Worm (Caenorhabditis elegans) whole organism, L4/young adult: Measurements from ENCODE around the gene git-1.

Experiments
- dao-5 ChIP-seq: sonication (generic microtip); optimal IDR thresholded peaks from 2 replicates; lab custom pipeline; 2016; ENCODE audit warnings: missing genotype, missing genetic modification characterization, moderate library complexity, missing compliant biosample characterization
- him-1 ChIP-seq: sonication (generic microtip); optimal IDR thresholded peaks from 2 replicates; lab custom pipeline; 2016; ENCODE audit warnings: missing genotype, missing genetic modification reagents, missing genetic modification characterization, missing compliant biosample characterization

ce11 chrX:10533447-10533846 is 8.7 kb downstream of the git-1 start, which contains the start of gene glo-3:
- no peak for TF ChIP-seq him-1 (tag; lab: Kevin White, UChicago)
- TF ChIP-seq dao-5 (tag; lab: Kevin White, UChicago): no peak
